Fruit fly (Drosophila melanogaster): ENCODE data around the gene Cse1.

The Cse1 gene

dm6 chr2L:16852318-16852932 lies 27.4 kb upstream of the Cse1 start, which contains the start of gene CG31810 (continued):
- TF ChIP-seq dm (GFP tag; optimal IDR thresholded peaks at IDR 0.05) (no peak), Med (GFP tag) (peak; percentile 11), salm (tag; optimal IDR thresholded peaks at IDR 0.05) (no peak), CG11398 (GFP tag; optimal IDR thresholded peaks at IDR 0.05) (no peak)

dm6 chr2L:16850442-16850841 lies 25.4 kb upstream of the Cse1 start:
- no peak for TF ChIP-seq ken (GFP tag; IDR thresholded peaks at IDR 0.05)
- TF ChIP-seq grn (GFP tag; optimal IDR thresholded peaks at IDR 0.05), result peak; percentile 51
- TF ChIP-seq exex (tag; optimal IDR thresholded peaks at IDR 0.05), result peak; percentile 35
- peak; percentile 90 for TF ChIP-seq Meics (GFP tag; optimal IDR thresholded peaks at IDR 0.05)
- 0 out of 2 replicates have a peak, but pooled peaks have one; percentile 15 for TF ChIP-seq GATAe (GFP tag; conservative IDR thresholded peaks at IDR 0.05)

dm6 chr2L:16848670-16849069 lies 23.7 kb upstream of the Cse1 start, which contains the start of gene CG13284:
TSS of gene CG13284 (minus strand) at chr2L:16848716.
- TF ChIP-seq exex (tag; optimal IDR thresholded peaks at IDR 0.05) (peak; percentile 1), onecut (GFP tag; IDR thresholded peaks at IDR 0.05) (peak; percentile 87), stwl (tag; optimal IDR thresholded peaks at IDR 0.05) (peak; percentile 22), CG2199 (GFP tag; IDR thresholded peaks at IDR 0.05) (0 out of 3 replicates have a peak, but pooled peaks have one; percentile 53), pita (GFP tag; optimal IDR thresholded peaks at IDR 0.05) (peak; percentile 28), Sry-β (GFP tag; optimal IDR thresholded peaks at IDR 0.05) (peak; percentile 82), org-1 (GFP tag; optimal IDR thresholded peaks at IDR 0.05) (no peak), Sox102F (GFP tag; optimal IDR thresholded peaks at IDR 0.05) (no peak), Myb (GFP tag; optimal IDR thresholded peaks at IDR 0.05) (peak; percentile 13), row (GFP tag; IDR thresholded peaks at IDR 0.05) (peak; percentile 57; the same call in 2 of the 3 replicates), CG6683 (GFP tag; optimal IDR thresholded peaks at IDR 0.05) (no peak), HLH3B (GFP tag; IDR thresholded peaks at IDR 0.05) (0 out of 2 replicates have a peak, but pooled peaks have one; percentile 8), Sry-δ (GFP tag; optimal IDR thresholded peaks at IDR 0.05) (no peak), Oli (tag; optimal IDR thresholded peaks at IDR 0.05) (no peak), gem (tag; optimal IDR thresholded peaks at IDR 0.05) (peak; percentile 1), E2f2 (GFP tag; IDR thresholded peaks at IDR 0.05) (peak; percentile 15; the same call in 1 of the 2 replicates), CTCF (GFP tag; optimal IDR thresholded peaks at IDR 0.05) (peak; percentile 46)

dm6 chr2L:16847948-16848347 lies 22.9 kb upstream of the Cse1 start:
- TF ChIP-seq ase (GFP tag; IDR thresholded peaks at IDR 0.05), result no peak
- no peak for TF ChIP-seq CG10959 (GFP tag; IDR thresholded peaks at IDR 0.05)
- TF ChIP-seq crp (GFP tag; optimal IDR thresholded peaks at IDR 0.05), result no peak

dm6 chr2L:16846742-16847346 lies 21.8 kb upstream of the Cse1 start:
- TF ChIP-seq Dref (GFP tag; IDR thresholded peaks at IDR 0.05) (no peak), fd64A (GFP tag; optimal IDR thresholded peaks at IDR 0.05) (peak; percentile 3), Med (GFP tag) (peak; percentile 73), CG9215 (GFP tag; IDR thresholded peaks at IDR 0.05) (no peak), Gsc (GFP tag; IDR thresholded peaks at IDR 0.05) (no peak), CG8359 (GFP tag; optimal IDR thresholded peaks at IDR 0.05; ENCODE audit: borderline replicate concordance) (no peak), CG13296 (GFP tag; optimal IDR thresholded peaks at IDR 0.05) (peak; percentile 39), mirr (GFP tag; optimal IDR thresholded peaks at IDR 0.05) (peak; percentile 88), CG15601 (tag; optimal IDR thresholded peaks at IDR 0.05) (peak; percentile 1), twi (tag; optimal IDR thresholded peaks at IDR 0.05) (no peak), Camta (GFP tag; optimal IDR thresholded peaks at IDR 0.05) (no peak), ro (GFP tag; IDR thresholded peaks at IDR 0.05) (no peak), E2f2 (GFP tag; IDR thresholded peaks at IDR 0.05) (0 out of 2 replicates have a peak, but pooled peaks have one; percentile 14), CG12769 (tag; optimal IDR thresholded peaks at IDR 0.05) (peak; percentile 15), D (optimal IDR thresholded peaks at IDR 0.05) (no peak), D (GFP tag; optimal IDR thresholded peaks at IDR 0.05) (no peak), CG3163 (GFP tag; optimal IDR thresholded peaks at IDR 0.05) (peak; percentile 64), HLH54F (GFP tag; optimal IDR thresholded peaks at IDR 0.05) (no peak)
